Fruit fly (Drosophila melanogaster): ENCODE data around the gene Usp30.
A peak's percentile ranks its signal among the peaks of the same experiment; 100 is the strongest.

Gene Usp30

dm6 chrX:5924378-5924777, 44.8 kb upstream of the Usp30 start (continued):
- TF ChIP-seq Blimp-1 (GFP tag; optimal IDR thresholded peaks at IDR 0.05) (no peak), Hr4 (GFP tag; optimal IDR thresholded peaks at IDR 0.05) (no peak), topi (GFP tag; optimal IDR thresholded peaks at IDR 0.05) (no peak), svp (GFP tag) (no peak), Lpt (GFP tag; optimal IDR thresholded peaks at IDR 0.05) (peak; percentile 71), achi (GFP tag; optimal IDR thresholded peaks at IDR 0.05) (peak; percentile 65), CG6792 (GFP tag; optimal IDR thresholded peaks at IDR 0.05) (peak; percentile 33), Ets21C (GFP tag; optimal IDR thresholded peaks at IDR 0.05) (no peak), CG15336 (GFP tag; IDR thresholded peaks at IDR 0.05) (peak; percentile 72), Smox (GFP tag; optimal IDR thresholded peaks at IDR 0.05) (no peak), Hr38 (GFP tag; optimal IDR thresholded peaks at IDR 0.05) (no peak), CG11294 (GFP tag; IDR thresholded peaks at IDR 0.05) (no peak; the same call in 1 of the 2 replicates), fd59A (GFP tag; optimal IDR thresholded peaks at IDR 0.05) (no peak), cyc (GFP tag; optimal IDR thresholded peaks at IDR 0.05) (no peak), CG4318 (GFP tag; optimal IDR thresholded peaks at IDR 0.05) (peak; percentile 37), acj6 (GFP tag; optimal IDR thresholded peaks at IDR 0.05) (peak; percentile 37), CG10669 (GFP tag; optimal IDR thresholded peaks at IDR 0.05) (no peak), CG6163 (GFP tag; IDR thresholded peaks at IDR 0.05) (peak; percentile 75; the same call in 2 of the 3 replicates), CG6808 (GFP tag; optimal IDR thresholded peaks at IDR 0.05) (peak; percentile 17), Sox15 (GFP tag; optimal IDR thresholded peaks at IDR 0.05) (no peak), Met (GFP tag; optimal IDR thresholded peaks at IDR 0.05) (no peak), CG11762 (GFP tag; optimal IDR thresholded peaks at IDR 0.05; ENCODE audit: insufficient read depth) (peak; percentile 45), CG32006 (GFP tag; optimal IDR thresholded peaks at IDR 0.05) (peak; percentile 62), lz (GFP tag; optimal IDR thresholded peaks at IDR 0.05) (no peak)

- TF ChIP-seq Hr39 (GFP tag; optimal IDR thresholded peaks at IDR 0.05) (peak; percentile 84), CG6276 (GFP tag; optimal IDR thresholded peaks at IDR 0.05) (peak; percentile 21), esn (GFP tag; optimal IDR thresholded peaks at IDR 0.05) (peak; percentile 82), Eip78C (GFP tag) (peak; percentile 94), OdsH (GFP tag; optimal IDR thresholded peaks at IDR 0.05) (peak; percentile 73), Hr38 (GFP tag; optimal IDR thresholded peaks at IDR 0.05) (no peak), cyc (GFP tag; optimal IDR thresholded peaks at IDR 0.05) (peak; percentile 84), CG8119 (GFP tag; IDR thresholded peaks at IDR 0.05) (peak; percentile 53; the same call in 2 of the 3 replicates), dsx (GFP tag; optimal IDR thresholded peaks at IDR 0.05; ENCODE audit: poor library complexity, severe bottlenecking) (peak; percentile 60), net (GFP tag; optimal IDR thresholded peaks at IDR 0.05) (peak; percentile 64), Sox102F (GFP tag; optimal IDR thresholded peaks at IDR 0.05) (peak; percentile 82), fd59A (GFP tag; optimal IDR thresholded peaks at IDR 0.05) (peak; percentile 21), vri (GFP tag; optimal IDR thresholded peaks at IDR 0.05) (peak; percentile 48), dac (GFP tag; optimal IDR thresholded peaks at IDR 0.05) (no peak), CG7368 (GFP tag; optimal IDR thresholded peaks at IDR 0.05) (peak; percentile 64), fkh (GFP tag; optimal IDR thresholded peaks at IDR 0.05) (no peak), CG8319 (GFP tag; optimal IDR thresholded peaks at IDR 0.05) (peak; percentile 71), CG1621 (tag; optimal IDR thresholded peaks at IDR 0.05) (peak; percentile 20), acj6 (GFP tag; optimal IDR thresholded peaks at IDR 0.05) (peak; percentile 79), lz (GFP tag; optimal IDR thresholded peaks at IDR 0.05) (peak; percentile 75), CG31627 (GFP tag; optimal IDR thresholded peaks at IDR 0.05) (peak; percentile 83), Blimp-1 (GFP tag; optimal IDR thresholded peaks at IDR 0.05) (peak; percentile 30), CG11762 (GFP tag; optimal IDR thresholded peaks at IDR 0.05; ENCODE audit: insufficient read depth) (peak; percentile 40), CG10631 (GFP tag; optimal IDR thresholded peaks at IDR 0.05) (peak; percentile 59), svp (GFP tag) (peak; percentile 90), Lpt (GFP tag; optimal IDR thresholded peaks at IDR 0.05) (peak; percentile 4), fd85E (GFP tag; optimal IDR thresholded peaks at IDR 0.05) (peak; percentile 4), CG11902 (GFP tag; optimal IDR thresholded peaks at IDR 0.05) (peak; percentile 71), eg (GFP tag; IDR thresholded peaks at IDR 0.05) (peak; percentile 38; the same call in 1 of the 3 replicates), CG9139 (GFP tag; optimal IDR thresholded peaks at IDR 0.05) (peak; percentile 12), CG6854 (GFP tag; optimal IDR thresholded peaks at IDR 0.05) (peak; percentile 68), CG32006 (GFP tag; optimal IDR thresholded peaks at IDR 0.05) (peak; percentile 52), spab (GFP tag; optimal IDR thresholded peaks at IDR 0.05) (peak; percentile 23), CG3032 (tag; optimal IDR thresholded peaks at IDR 0.05) (peak; percentile 54), CG16779 (tag; optimal IDR thresholded peaks at IDR 0.05) (peak; percentile 36), CG10669 (GFP tag; optimal IDR thresholded peaks at IDR 0.05) (peak; percentile 46), pdm3 (GFP tag; optimal IDR thresholded peaks at IDR 0.05) (peak; percentile 75)
Measured at dm6 chrX:5923124-5923523, 43.5 kb upstream of the Usp30 start.
